Fruit fly (Drosophila melanogaster) whole organism, embryonic: ENCODE results near the gene CG42674.

Experiments
- Atf-2 ChIP-seq: fragments of 200-800 bp; sonication (Bioruptor generic); optimal IDR thresholded peaks from 2 replicates; lab custom pipeline; 2016; ENCODE audit warnings: missing biosample characterization, missing genetic modification characterization
- B-H2 ChIP-seq: fragments of 200-800 bp; sonication (Bioruptor generic); optimal IDR thresholded peaks from 2 replicates; lab custom pipeline; 2018; ENCODE audit warnings: missing biosample characterization, mild to moderate bottlenecking, missing genetic modification characterization
- BEAF-32 ChIP-seq: fragments of 200-800 bp; sonication (Bioruptor generic); optimal IDR thresholded peaks from 3 replicates; lab custom pipeline; 2017; ENCODE audit warnings: missing biosample characterization, missing genetic modification characterization, mild to moderate bottlenecking, moderate library complexity, missing genetic modification reagents
- Bgb ChIP-seq: fragments of 200-800 bp; sonication (Bioruptor generic); IDR thresholded peaks from 2 replicates; pipeline ENCODE4 v1.3.6; 2022; ENCODE audit warnings: missing biosample characterization, missing genetic modification characterization; ENCODE audit not compliant: partially characterized antibody
- CG11456 ChIP-seq: fragments of 200-800 bp; sonication (Bioruptor generic); IDR thresholded peaks from 3 replicates; pipeline ENCODE4 v1.3.6; 2022; ENCODE audit warnings: missing biosample characterization, missing genetic modification characterization
- CG11504 ChIP-seq: fragments of 200-800 bp; sonication (Bioruptor generic); optimal IDR thresholded peaks from 3 replicates; lab custom pipeline; 2019; ENCODE audit warnings: missing biosample characterization, mild to moderate bottlenecking, missing genetic modification characterization, moderate library complexity
- CG12219 ChIP-seq: fragments of 200-800 bp; sonication (Bioruptor generic); optimal IDR thresholded peaks from 3 replicates; lab custom pipeline; 2018; ENCODE audit warnings: missing biosample characterization, mild to moderate bottlenecking, missing genetic modification characterization
- CG12236 ChIP-seq: fragments of 200-800 bp; sonication (Bioruptor generic); optimal IDR thresholded peaks from 2 replicates; lab custom pipeline; 2016; ENCODE audit warnings: missing biosample characterization, missing genetic modification characterization
- CG1233 ChIP-seq: fragments of 200-800 bp; sonication (Bioruptor generic); optimal IDR thresholded peaks from 4 replicates; lab custom pipeline; 2018; ENCODE audit warnings: missing biosample characterization, mild to moderate bottlenecking, missing genetic modification characterization
- CG14014 ChIP-seq: fragments of 200-800 bp; sonication (Bioruptor generic); IDR thresholded peaks from 2 replicates; pipeline ENCODE4 v1.3.6; 2022; ENCODE audit warnings: missing biosample characterization, missing genetic modification characterization
- CG15269 ChIP-seq: fragments of 200-800 bp; sonication (Bioruptor generic); optimal IDR thresholded peaks from 2 replicates; lab custom pipeline; 2018; ENCODE audit warnings: missing biosample characterization, mild to moderate bottlenecking, missing genetic modification characterization, moderate library complexity
- CG15514 ChIP-seq: fragments of 200-800 bp; sonication (Bioruptor generic); optimal IDR thresholded peaks from 3 replicates; lab custom pipeline; 2017; ENCODE audit warnings: missing biosample characterization, missing genetic modification characterization, mild to moderate bottlenecking, moderate library complexity, missing genetic modification reagents
- CG17328 ChIP-seq: fragments of 200-800 bp; sonication (Bioruptor generic); IDR thresholded peaks from 2 replicates; pipeline ENCODE4 v1.3.6; 2022; ENCODE audit warnings: missing biosample characterization, missing genetic modification characterization
- CG17359 ChIP-seq: fragments of 200-800 bp; sonication (Bioruptor generic); optimal IDR thresholded peaks from 3 replicates; lab custom pipeline; 2018; ENCODE audit warnings: missing biosample characterization, mild to moderate bottlenecking, missing genetic modification characterization, moderate library complexity
- CG18262 ChIP-seq: fragments of 200-800 bp; optimal IDR thresholded peaks from 3 replicates; lab custom pipeline; 2019; ENCODE audit warnings: missing biosample characterization, mild to moderate bottlenecking, missing genetic modification characterization, moderate library complexity
- CG18764 ChIP-seq: fragments of 200-800 bp; sonication (Bioruptor generic); optimal IDR thresholded peaks from 3 replicates; lab custom pipeline; 2016; ENCODE audit warnings: missing biosample characterization, missing genetic modification characterization
- CG33213 ChIP-seq: fragments of 200-800 bp; sonication (Bioruptor generic); optimal IDR thresholded peaks from 3 replicates; lab custom pipeline; 2016; ENCODE audit warnings: missing biosample characterization, missing genetic modification characterization
- CG6654 ChIP-seq: fragments of 200-800 bp; sonication (Bioruptor generic); optimal IDR thresholded peaks from 2 replicates; lab custom pipeline; 2017; ENCODE audit warnings: missing biosample characterization, mild to moderate bottlenecking, missing genetic modification characterization
- CG6791 ChIP-seq: fragments of 200-800 bp; sonication (Bioruptor generic); IDR thresholded peaks from 3 replicates; pipeline ENCODE4 v1.3.6; 2022; ENCODE audit warnings: missing biosample characterization, missing genetic modification characterization; ENCODE audit not compliant: partially characterized antibody
- CG7928 ChIP-seq: fragments of 200-800 bp; sonication (Bioruptor generic); optimal IDR thresholded peaks from 2 replicates; lab custom pipeline; 2017; ENCODE audit warnings: missing biosample characterization, mild to moderate bottlenecking, missing genetic modification characterization
- CHES-1-like ChIP-seq: fragments of 200-800 bp; sonication (Bioruptor generic); optimal IDR thresholded peaks from 2 replicates; lab custom pipeline; 2016; ENCODE audit warnings: missing biosample characterization, missing genetic modification characterization
- D ChIP-seq, 2 experiments: fragments of 200-800 bp in 1 of 2; fragments of >200 bp in 1 of 2; sonication (Bioruptor generic) in 1 of 2; optimal IDR thresholded peaks; 2 replicates in 1 of 2; 3 replicates in 1 of 2; lab custom pipeline; 2017; ENCODE audit warnings: mild to moderate bottlenecking in 1 of 2, missing biosample characterization in 1 of 2, missing genetic modification characterization in 1 of 2, missing genetic modification reagents in 1 of 2
- Dad ChIP-seq: fragments of 200-800 bp; sonication (Bioruptor generic); optimal IDR thresholded peaks from 3 replicates; lab custom pipeline; 2016; ENCODE audit warnings: missing biosample characterization, missing genetic modification characterization
- Ets97D ChIP-seq: fragments of 200-800 bp; sonication (Bioruptor generic); optimal IDR thresholded peaks from 3 replicates; lab custom pipeline; 2016; ENCODE audit warnings: missing biosample characterization, missing genetic modification characterization
- H15 ChIP-seq: fragments of 200-800 bp; sonication (Bioruptor generic); IDR thresholded peaks from 3 replicates; pipeline ENCODE4 v1.3.6; 2022; ENCODE audit warnings: missing biosample characterization, missing genetic modification characterization
- MTF-1 ChIP-seq: fragments of 200-800 bp; sonication (Bioruptor generic); optimal IDR thresholded peaks from 2 replicates; lab custom pipeline; 2018; ENCODE audit warnings: missing biosample characterization, mild to moderate bottlenecking, missing genetic modification characterization, borderline replicate concordance
- PHDP ChIP-seq: fragments of 200-800 bp; sonication (Bioruptor generic); optimal IDR thresholded peaks from 3 replicates; lab custom pipeline; 2018; ENCODE audit warnings: missing biosample characterization, mild to moderate bottlenecking, missing genetic modification characterization, moderate library complexity
- ac ChIP-seq: fragments of 200-800 bp; sonication (Bioruptor generic); optimal IDR thresholded peaks from 3 replicates; lab custom pipeline; 2017; ENCODE audit warnings: missing biosample characterization, mild to moderate bottlenecking, missing genetic modification characterization
- ash1 ChIP-seq: fragments of 200-800 bp; sonication (Bioruptor generic); optimal IDR thresholded peaks from 2 replicates; lab custom pipeline; 2018; ENCODE audit warnings: missing biosample characterization, mild to moderate bottlenecking, missing genetic modification characterization
- br ChIP-seq: fragments of >200 bp; optimal IDR thresholded peaks from 2 replicates; lab custom pipeline; 2017
- cas ChIP-seq: fragments of 200-800 bp; sonication (Bioruptor generic); IDR thresholded peaks from 2 replicates; pipeline ENCODE4 v1.3.6; 2022; ENCODE audit warnings: missing biosample characterization, missing genetic modification characterization
- caup ChIP-seq: fragments of 200-800 bp; sonication (Bioruptor generic); optimal IDR thresholded peaks from 3 replicates; lab custom pipeline; 2017; ENCODE audit warnings: missing biosample characterization, mild to moderate bottlenecking, missing genetic modification characterization, moderate library complexity; ENCODE audit not compliant: severe bottlenecking
- cg ChIP-seq: fragments of 200-800 bp; sonication (Bioruptor generic); optimal IDR thresholded peaks from 3 replicates; lab custom pipeline; 2019; ENCODE audit warnings: missing biosample characterization, mild to moderate bottlenecking, missing genetic modification characterization, moderate library complexity
- corto ChIP-seq: fragments of 200-800 bp; sonication (Bioruptor generic); optimal IDR thresholded peaks from 2 replicates; lab custom pipeline; 2016; ENCODE audit warnings: missing biosample characterization, mild to moderate bottlenecking, missing genetic modification characterization, moderate library complexity
- da ChIP-seq: fragments of 200-800 bp; sonication (Bioruptor generic); optimal IDR thresholded peaks from 2 replicates; lab custom pipeline; 2016; ENCODE audit warnings: missing biosample characterization, missing genetic modification characterization
- fd3F ChIP-seq: fragments of 200-800 bp; sonication (Bioruptor generic); optimal IDR thresholded peaks from 2 replicates; lab custom pipeline; 2018; ENCODE audit warnings: missing biosample characterization, mild to moderate bottlenecking, missing genetic modification characterization, moderate library complexity
- gsb ChIP-seq: fragments of 200-800 bp; sonication (Bioruptor generic); IDR thresholded peaks from 2 replicates; pipeline ENCODE4 v1.3.6; 2022; ENCODE audit warnings: missing biosample characterization, missing genetic modification characterization
- her ChIP-seq: fragments of 200-800 bp; sonication (Bioruptor generic); optimal IDR thresholded peaks from 2 replicates; lab custom pipeline; 2016; ENCODE audit warnings: missing biosample characterization, missing genetic modification characterization
- lmd ChIP-seq: fragments of 200-800 bp; sonication (Bioruptor generic); IDR thresholded peaks from 2 replicates; pipeline ENCODE4 v1.3.6; 2022; ENCODE audit warnings: missing biosample characterization, missing genetic modification characterization
- luna ChIP-seq: fragments of 200-800 bp; sonication (Bioruptor generic); optimal IDR thresholded peaks from 2 replicates; lab custom pipeline; 2016; ENCODE audit warnings: missing biosample characterization, missing genetic modification characterization
- otp ChIP-seq: fragments of 200-800 bp; sonication (Bioruptor generic); IDR thresholded peaks from 3 replicates; pipeline ENCODE4, ENCODE4 v1.3.6; 2022; ENCODE audit warnings: missing biosample characterization, missing genetic modification characterization
- sd ChIP-seq: fragments of 200-800 bp; sonication (Bioruptor generic); optimal IDR thresholded peaks from 3 replicates; lab custom pipeline; 2018; ENCODE audit warnings: missing biosample characterization, mild to moderate bottlenecking, missing genetic modification characterization, moderate library complexity
- sens ChIP-seq: fragments of 200-800 bp; sonication (Bioruptor generic); peaks from one replicate; lab custom pipeline; 2016; ENCODE audit warnings: missing biosample characterization, missing genetic modification characterization
- sens-2 ChIP-seq: fragments of 200-800 bp; sonication (Bioruptor generic); IDR thresholded peaks from 2 replicates; pipeline ENCODE4 v1.3.6; 2022; ENCODE audit warnings: missing biosample characterization, missing genetic modification characterization
- sob ChIP-seq: fragments of 200-800 bp; sonication (Bioruptor generic); IDR thresholded peaks from 2 replicates; pipeline ENCODE4 v1.3.6; 2022; ENCODE audit warnings: missing biosample characterization, missing genetic modification characterization
- stwl ChIP-seq: fragments of 200-800 bp; sonication (Bioruptor generic); optimal IDR thresholded peaks from 3 replicates; lab custom pipeline; 2018; ENCODE audit warnings: missing biosample characterization, mild to moderate bottlenecking, missing genetic modification characterization, moderate library complexity
- wdn ChIP-seq: fragments of 200-800 bp; sonication (Bioruptor generic); IDR thresholded peaks from 2 replicates; pipeline ENCODE4 v1.3.6; 2022; ENCODE audit warnings: missing biosample characterization, missing genetic modification characterization
- wor ChIP-seq: fragments of 200-800 bp; sonication (Bioruptor generic); IDR thresholded peaks from 2 replicates; pipeline ENCODE4 v1.3.6; 2022; ENCODE audit warnings: missing biosample characterization, missing genetic modification characterization
- zfh2 ChIP-seq: fragments of 200-800 bp; sonication (Bioruptor generic); optimal IDR thresholded peaks from 2 replicates; lab custom pipeline; 2016; ENCODE audit warnings: missing biosample characterization, missing genetic modification characterization

CG42674 gene

DNA sequence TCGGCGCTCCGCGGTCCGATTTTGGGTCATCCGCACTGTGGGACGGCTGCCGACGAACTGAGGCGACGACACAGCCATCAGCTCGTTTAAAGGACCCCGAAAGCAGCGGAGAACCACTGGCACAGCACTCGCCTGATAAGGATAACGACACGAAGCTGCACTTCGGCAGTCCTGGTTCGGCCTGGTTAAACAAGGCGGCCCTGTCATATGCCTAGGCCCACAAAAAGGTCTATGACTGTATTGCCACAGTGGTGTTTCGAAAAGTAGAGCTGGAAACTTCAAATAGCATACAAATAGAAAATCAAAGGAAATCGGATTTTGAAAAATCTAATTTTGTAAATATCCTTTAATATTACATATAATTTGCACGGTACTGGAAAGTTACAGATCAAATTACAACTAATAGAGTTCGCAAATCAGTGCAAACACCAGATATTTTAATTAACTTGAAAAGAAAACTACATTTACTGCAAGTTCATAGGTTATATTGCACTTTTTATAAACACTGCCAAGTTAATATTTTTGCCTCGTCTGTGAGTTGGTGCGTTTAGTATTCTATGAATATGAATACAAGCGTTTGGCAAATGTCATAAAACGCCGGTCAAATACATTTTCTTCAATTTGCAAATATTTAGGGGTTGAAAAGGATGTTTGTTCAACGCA is 12.8 kb downstream of the CG42674 start (continued):
- TF ChIP-seq CG17359 (tag; lab: Kevin White, UChicago) (peak; percentile 23), CG15514 (GFP tag; lab: Kevin White, UChicago) (peak; percentile 37), da (no peak), corto (GFP tag; lab: Kevin White, UChicago) (peak; percentile 50), lmd (peak; percentile 35; the same call in 1 of the 2 replicates), BEAF-32 (GFP tag; lab: Kevin White, UChicago) (no peak), PHDP (tag; lab: Kevin White, UChicago) (peak; percentile 63), sens (GFP tag; lab: Kevin White, UChicago) (peak; percentile 79), H15 (GFP tag; lab: Robert Waterston, UW) (no peak), CG7928 (no peak), her (GFP tag; lab: Kevin White, UChicago) (peak; percentile 13), caup (GFP tag; lab: Kevin White, UChicago) (peak; percentile 71), sens-2 (no peak), Atf-2 (GFP tag; lab: Kevin White, UChicago) (peak; percentile 18), cg (GFP tag; lab: Kevin White, UChicago) (no peak), sd (no peak), CG12236 (GFP tag; lab: Kevin White, UChicago) (no peak), luna (GFP tag; lab: Kevin White, UChicago) (no peak), zfh2 (GFP tag; lab: Kevin White, UChicago) (peak; percentile 49), stwl (tag; lab: Kevin White, UChicago) (no peak), br (lab: Kevin White, UChicago) (no peak), Dad (GFP tag; lab: Kevin White, UChicago) (peak; percentile 4), CG11456 (GFP tag; lab: Robert Waterston, UW) (0 out of 3 replicates have a peak, but pooled peaks have one; percentile 36), CHES-1-like (GFP tag; lab: Kevin White, UChicago) (peak; percentile 47), CG18262 (tag; lab: Kevin White, UChicago) (peak; percentile 29), CG1233 (GFP tag; lab: Kevin White, UChicago) (no peak), MTF-1 (no peak), D (optimal IDR thresholded peaks at IDR 0.05; lab: Kevin White, UChicago) (no peak), D (GFP tag; optimal IDR thresholded peaks at IDR 0.05; lab: Kevin White, UChicago) (no peak), ash1 (GFP tag; lab: Kevin White, UChicago) (no peak), CG11504 (peak; percentile 59), CG14014 (peak; percentile 58), CG6654 (GFP tag; lab: Kevin White, UChicago) (no peak), gsb (GFP tag; lab: Robert Waterston, UW) (no peak), cas (GFP tag; lab: Robert Waterston, UW) (no peak), Ets97D (GFP tag; lab: Kevin White, UChicago) (no peak), CG33213 (GFP tag; lab: Kevin White, UChicago) (peak; percentile 7), ac (no peak), CG18764 (GFP tag; lab: Kevin White, UChicago) (no peak), CG12219 (GFP tag; lab: Kevin White, UChicago) (peak; percentile 39), wor (GFP tag; lab: Robert Waterston, UW) (no peak; the same call in 1 of the 2 replicates), CG17328 (GFP tag; lab: Robert Waterston, UW) (no peak), wdn (GFP tag; lab: Robert Waterston, UW) (no peak), B-H2 (GFP tag; lab: Kevin White, UChicago) (peak; percentile 18), sob (peak; percentile 44; the same call in 1 of the 2 replicates), CG15269 (tag; lab: Kevin White, UChicago) (peak; percentile 62), Bgb (no peak; the same call in 1 of the 2 replicates), otp (GFP tag; lab: Robert Waterston, UW) (no peak), CG6791 (GFP tag; lab: Robert Waterston, UW) (no peak), fd3F (GFP tag; lab: Kevin White, UChicago) (peak; percentile 37)
